Worm (Caenorhabditis elegans): ENCODE measurements around the gene npp-24.

DNA sequence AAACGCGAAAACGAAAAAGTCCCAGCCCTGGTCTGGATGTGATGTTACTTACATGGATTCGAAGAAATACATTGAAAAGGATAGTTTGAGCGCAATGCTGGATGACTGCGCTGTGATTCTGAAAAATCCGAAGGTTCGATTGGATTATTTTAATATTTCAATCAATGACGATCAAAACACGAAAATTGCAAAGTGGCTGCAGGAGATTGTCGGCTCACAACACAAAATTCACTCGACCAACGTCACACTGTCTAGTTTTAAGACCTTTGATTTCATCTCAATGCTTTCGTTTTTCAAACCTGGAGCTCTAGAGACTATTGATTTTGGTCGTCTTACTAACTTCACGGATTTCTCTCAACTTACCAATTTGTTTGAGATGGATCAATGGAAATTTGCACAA, 45.8 kb downstream of the npp-24 start, which contains the start of gene C17C3.5:
- TF ChIP-seq fkh-3 (tag; optimal IDR thresholded peaks at IDR 0.05) (no peak), bed-2 (GFP tag; IDR thresholded peaks at IDR 0.05) (no peak), ztf-26 (tag; optimal IDR thresholded peaks at IDR 0.05) (no peak), ZK185.1 (tag; optimal IDR thresholded peaks at IDR 0.05; ENCODE audit: poor library complexity, severe bottlenecking) (no peak), snpc-4 (GFP tag; optimal IDR thresholded peaks at IDR 0.05) (no peak), snpc-4 (tag; optimal IDR thresholded peaks at IDR 0.05) (no peak)
